Fruit fly (Drosophila melanogaster) whole organism, embryonic: ENCODE measurements around the gene MCU.

ENCODE experiments used
- Bgb ChIP-seq: fragments of 200-800 bp; sonication (Bioruptor generic); IDR thresholded peaks from 2 replicates; pipeline ENCODE4 v1.3.6; 2022; ENCODE audit warnings: missing biosample characterization, missing genetic modification characterization; ENCODE audit not compliant: partially characterized antibody
- CG15269 ChIP-seq: fragments of 200-800 bp; sonication (Bioruptor generic); optimal IDR thresholded peaks from 2 replicates; lab custom pipeline; 2018; ENCODE audit warnings: missing biosample characterization, mild to moderate bottlenecking, missing genetic modification characterization, moderate library complexity
- CG31388 ChIP-seq: fragments of 200-800 bp; sonication (Bioruptor generic); optimal IDR thresholded peaks from 2 replicates; lab custom pipeline; 2016; ENCODE audit warnings: missing biosample characterization, missing genetic modification characterization
- CG8290 ChIP-seq, 3 experiments: fragments of 200-800 bp; sonication (Bioruptor generic); optimal IDR thresholded peaks; 2 replicates each; lab custom pipeline; 2016 to 2019; ENCODE audit warnings: missing biosample characterization in 3 of 3, missing genetic modification characterization in 3 of 3, mild to moderate bottlenecking in 2 of 3, moderate library complexity in 1 of 3
- CG8765 ChIP-seq: fragments of 200-800 bp; sonication (Bioruptor generic); IDR thresholded peaks from 2 replicates; pipeline ENCODE4 v1.3.6; 2022; ENCODE audit warnings: missing biosample characterization, missing genetic modification characterization
- CG9932 ChIP-seq: fragments of 200-800 bp; sonication (Bioruptor generic); IDR thresholded peaks from 2 replicates; pipeline ENCODE4 v1.3.6; 2022; ENCODE audit warnings: missing biosample characterization, missing genetic modification characterization
- CTCF ChIP-seq: fragments of 200-800 bp; sonication (Bioruptor generic); optimal IDR thresholded peaks from 2 replicates; lab custom pipeline; 2017; ENCODE audit warnings: missing biosample characterization, mild to moderate bottlenecking, missing genetic modification characterization, moderate library complexity
- Dbx ChIP-seq: fragments of 200-800 bp; sonication (Bioruptor generic); IDR thresholded peaks from 3 replicates; pipeline ENCODE4 v1.3.6; 2022; ENCODE audit warnings: missing biosample characterization, missing genetic modification characterization
- Deaf1 ChIP-seq: fragments of 200-800 bp; optimal IDR thresholded peaks from 3 replicates; lab custom pipeline; 2019; ENCODE audit warnings: missing biosample characterization, mild to moderate bottlenecking, missing genetic modification characterization, moderate library complexity
- HHEX ChIP-seq: fragments of 200-800 bp; sonication (Bioruptor generic); optimal IDR thresholded peaks from 3 replicates; lab custom pipeline; 2017; ENCODE audit warnings: missing biosample characterization, mild to moderate bottlenecking, missing genetic modification characterization, missing genetic modification reagents
- HmgZ ChIP-seq: fragments of 200-800 bp; sonication (Bioruptor generic); optimal IDR thresholded peaks from 2 replicates; lab custom pipeline; 2018; ENCODE audit warnings: missing biosample characterization, mild to moderate bottlenecking, missing genetic modification characterization
- Jarid2 ChIP-seq: fragments of 200-800 bp; sonication (Bioruptor generic); optimal IDR thresholded peaks from 3 replicates; lab custom pipeline; 2017; ENCODE audit warnings: mild to moderate bottlenecking, missing biosample characterization, missing genetic modification reagents, missing genetic modification characterization
- Lim3 ChIP-seq: fragments of 200-800 bp; sonication (Bioruptor generic); IDR thresholded peaks from 2 replicates; pipeline ENCODE4 v1.3.6; 2022; ENCODE audit warnings: missing biosample characterization, missing genetic modification characterization
- Med ChIP-seq: fragments of 200-800 bp; sonication (Bioruptor generic); peaks from one replicate; lab custom pipeline; 2016; ENCODE audit warnings: missing biosample characterization, missing genetic modification characterization, mild to moderate bottlenecking, inconsistent platforms, moderate library complexity
- Meics ChIP-seq: fragments of 200-800 bp; sonication (Bioruptor generic); optimal IDR thresholded peaks from 2 replicates; lab custom pipeline; 2017; ENCODE audit warnings: missing biosample characterization, mild to moderate bottlenecking, missing genetic modification characterization
- Oaz ChIP-seq: fragments of 200-800 bp; sonication (Bioruptor generic); IDR thresholded peaks from 2 replicates; pipeline ENCODE4 v1.3.6; 2022; ENCODE audit warnings: missing biosample characterization, missing genetic modification characterization
- Trl ChIP-seq, 3 experiments: fragments of >200 bp in 2 of 3; fragments of 200-800 bp in 1 of 3; sonication (Bioruptor generic) in 1 of 3; optimal IDR thresholded peaks; 2 replicates in 1 of 3; 3 replicates in 2 of 3; lab custom pipeline; 2016 to 2017; ENCODE audit warnings: missing biosample characterization in 1 of 3, missing genetic modification characterization in 1 of 3
- Xbp1 ChIP-seq: fragments of 200-800 bp; sonication (Bioruptor generic); optimal IDR thresholded peaks from 3 replicates; lab custom pipeline; 2016; ENCODE audit warnings: missing biosample characterization, mild to moderate bottlenecking, missing genetic modification characterization
- abd-A ChIP-seq: fragments of 200-800 bp; sonication (Bioruptor generic); optimal IDR thresholded peaks from 3 replicates; lab custom pipeline; 2019; ENCODE audit warnings: missing biosample characterization, mild to moderate bottlenecking, missing genetic modification characterization, moderate library complexity
- ac ChIP-seq: fragments of 200-800 bp; sonication (Bioruptor generic); optimal IDR thresholded peaks from 3 replicates; lab custom pipeline; 2017; ENCODE audit warnings: missing biosample characterization, mild to moderate bottlenecking, missing genetic modification characterization
- dati ChIP-seq: fragments of 200-800 bp; sonication (Bioruptor generic); IDR thresholded peaks from 2 replicates; pipeline ENCODE4 v1.3.6; 2022; ENCODE audit warnings: missing biosample characterization, missing genetic modification characterization
- pita ChIP-seq: fragments of 200-800 bp; sonication (Bioruptor generic); optimal IDR thresholded peaks from 2 replicates; lab custom pipeline; 2017; ENCODE audit warnings: missing biosample characterization, mild to moderate bottlenecking, missing genetic modification characterization
- seq ChIP-seq: fragments of 200-800 bp; sonication (Bioruptor generic); IDR thresholded peaks from 2 replicates; pipeline ENCODE4 v1.3.6; 2022; ENCODE audit warnings: missing biosample characterization, missing genetic modification characterization
- shn ChIP-seq: fragments of 200-800 bp; sonication (Bioruptor generic); optimal IDR thresholded peaks from 3 replicates; lab custom pipeline; 2016; ENCODE audit warnings: missing biosample characterization, missing genetic modification characterization
- stwl ChIP-seq: fragments of 200-800 bp; sonication (Bioruptor generic); optimal IDR thresholded peaks from 3 replicates; lab custom pipeline; 2018; ENCODE audit warnings: missing biosample characterization, mild to moderate bottlenecking, missing genetic modification characterization, moderate library complexity

The MCU gene

dm6 chr3L:6619060-6619459 is 68.5 kb downstream of the MCU start:
- TF ChIP-seq HHEX (GFP tag; lab: Kevin White, UChicago) = no peak
- TF ChIP-seq HmgZ (tag; lab: Kevin White, UChicago) = peak; percentile 17
- no peak for TF ChIP-seq dati (GFP tag; lab: Robert Waterston, UW)
- peak; percentile 12; the same call in 1 of the 2 replicates for TF ChIP-seq CG9932
- peak; percentile 37 for TF ChIP-seq Med (GFP tag; lab: Kevin White, UChicago)
- peak; percentile 29 for TF ChIP-seq stwl (tag; lab: Kevin White, UChicago)
- TF ChIP-seq CTCF (GFP tag; lab: Kevin White, UChicago) = peak; percentile 62
- TF ChIP-seq shn = no peak
- peak; percentile 99 for TF ChIP-seq Meics (GFP tag; lab: Kevin White, UChicago)
- TF ChIP-seq ac (GFP tag; lab: Kevin White, UChicago) = no peak
- peak; percentile 24; the same call in 1 of the 2 replicates for TF ChIP-seq Bgb (GFP tag; lab: Robert Waterston, UW)
- TF ChIP-seq Xbp1 (GFP tag; lab: Kevin White, UChicago) = no peak
- no peak for TF ChIP-seq CG31388 (GFP tag; lab: Kevin White, UChicago)
- TF ChIP-seq CG8290 (GFP tag; optimal IDR thresholded peaks at IDR 0.05; lab: Kevin White, UChicago) = no peak
- TF ChIP-seq CG8290 (tag; optimal IDR thresholded peaks at IDR 0.05; lab: Kevin White, UChicago) = peak in 1 of 2 experiments; percentile 20
- peak; percentile 24 for TF ChIP-seq pita (GFP tag; lab: Kevin White, UChicago)
- no peak for TF ChIP-seq Dbx

DNA sequence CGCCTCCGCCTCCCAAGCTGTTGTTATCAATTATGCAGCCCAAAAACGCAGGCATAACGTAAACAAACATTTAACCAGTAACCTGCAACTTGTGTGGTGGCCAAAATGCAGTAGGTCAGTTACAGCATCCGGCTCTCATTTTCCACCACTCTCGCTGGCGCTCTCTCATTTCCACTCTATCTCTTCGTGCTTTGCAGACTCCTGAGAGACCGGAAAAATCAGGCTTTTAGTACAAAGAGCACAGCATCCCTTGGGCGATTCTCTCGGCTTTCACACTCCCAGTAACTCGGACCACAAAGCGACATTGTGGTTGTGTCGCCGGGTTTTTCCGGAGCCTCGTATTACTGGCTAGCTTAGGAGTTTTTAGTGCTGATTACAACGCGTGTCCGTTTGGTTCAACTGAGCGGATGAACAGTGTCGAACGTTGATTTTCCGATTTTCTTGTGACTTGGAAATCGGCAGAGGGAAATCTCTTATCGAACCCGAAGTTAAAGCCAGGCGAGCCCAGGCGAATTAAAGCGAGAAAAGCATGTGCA is 73.2 kb downstream of the MCU start, which contains the start of gene GluRIA:
Gene GluRIA, plus strand, starts transcription at position 364 of the 536 bp plus-strand sequence.
- 0 out of 2 replicates have a peak, but pooled peaks have one; percentile 19 for TF ChIP-seq Oaz (GFP tag; lab: Robert Waterston, UW)
- peak; percentile 66; the same call in 1 of the 2 replicates for TF ChIP-seq CG8765
- TF ChIP-seq seq (GFP tag; lab: Robert Waterston, UW) = peak; percentile 8; the same call in 1 of the 2 replicates
- peak; percentile 44 for TF ChIP-seq Jarid2 (GFP tag; lab: Kevin White, UChicago)
- TF ChIP-seq Lim3 (GFP tag; lab: Robert Waterston, UW) = no peak
- no peak for TF ChIP-seq CG15269 (tag; lab: Kevin White, UChicago)
- TF ChIP-seq abd-A = peak; percentile 26
- TF ChIP-seq pita (GFP tag; lab: Kevin White, UChicago) = no peak
- peak; percentile 55 to 67 for TF ChIP-seq Trl (optimal IDR thresholded peaks at IDR 0.05; lab: Kevin White, UChicago)
- TF ChIP-seq Trl (GFP tag; optimal IDR thresholded peaks at IDR 0.05; lab: Kevin White, UChicago) = no peak
- peak; percentile 67 for TF ChIP-seq Deaf1 (tag; lab: Kevin White, UChicago)
